Fruit fly (Drosophila melanogaster) Kc167 (cell line): ENCODE measurements around the gene CG15628.

Experiments
- Myc ChIP-seq: fragments of >200 bp; optimal IDR thresholded peaks from 2 replicates; lab custom pipeline; 2017; ENCODE audit warnings: missing external identifiers
- Sin3A ChIP-seq: fragments of >200 bp; optimal IDR thresholded peaks from 2 replicates; lab custom pipeline; 2018; ENCODE audit warnings: missing external identifiers
- h ChIP-seq: fragments of >200 bp; optimal IDR thresholded peaks from 3 replicates; lab custom pipeline; 2018; ENCODE audit warnings: missing external identifiers
- insv ChIP-seq: fragments of >200 bp; optimal IDR thresholded peaks from 3 replicates; lab custom pipeline; 2018; ENCODE audit warnings: missing external identifiers
- psq ChIP-seq: fragments of >200 bp; optimal IDR thresholded peaks from 2 replicates; lab custom pipeline; 2017; ENCODE audit warnings: missing external identifiers
- ttk ChIP-seq: sonication (Bioruptor generic); optimal IDR thresholded peaks from 2 replicates; lab custom pipeline; 2017; ENCODE audit warnings: missing external identifiers

The CG15628 gene

DNA sequence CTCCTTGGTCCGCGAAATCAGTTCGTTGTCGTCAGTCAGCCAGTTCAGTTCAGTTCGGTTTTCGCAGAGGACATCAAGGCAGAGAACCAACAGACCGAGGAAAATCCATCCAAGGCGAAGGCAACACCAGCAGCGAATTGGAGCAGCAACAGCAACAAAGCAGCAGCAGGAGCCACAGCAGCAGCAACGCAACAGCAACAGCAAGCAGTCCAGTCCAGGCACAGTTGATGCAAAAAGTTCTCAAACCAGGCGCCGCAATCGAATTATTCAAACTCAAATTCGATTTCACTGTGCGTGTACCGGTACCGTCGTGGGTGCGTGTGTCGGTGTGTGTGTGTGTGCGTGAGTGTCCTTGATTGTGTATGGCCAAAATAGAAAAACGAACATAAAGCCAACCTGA is at the start of gene CG15628:
Gene CG15628, plus strand, starts transcription at position 18 of the 400 bp plus-strand sequence.
- TF ChIP-seq h (lab: Kevin White, UChicago) (no peak), Sin3A (lab: Kevin White, UChicago) (no peak), Myc (no peak), psq (lab: Kevin White, UChicago) (no peak), ttk (lab: Kevin White, UChicago) (no peak), insv (no peak)

DNA sequence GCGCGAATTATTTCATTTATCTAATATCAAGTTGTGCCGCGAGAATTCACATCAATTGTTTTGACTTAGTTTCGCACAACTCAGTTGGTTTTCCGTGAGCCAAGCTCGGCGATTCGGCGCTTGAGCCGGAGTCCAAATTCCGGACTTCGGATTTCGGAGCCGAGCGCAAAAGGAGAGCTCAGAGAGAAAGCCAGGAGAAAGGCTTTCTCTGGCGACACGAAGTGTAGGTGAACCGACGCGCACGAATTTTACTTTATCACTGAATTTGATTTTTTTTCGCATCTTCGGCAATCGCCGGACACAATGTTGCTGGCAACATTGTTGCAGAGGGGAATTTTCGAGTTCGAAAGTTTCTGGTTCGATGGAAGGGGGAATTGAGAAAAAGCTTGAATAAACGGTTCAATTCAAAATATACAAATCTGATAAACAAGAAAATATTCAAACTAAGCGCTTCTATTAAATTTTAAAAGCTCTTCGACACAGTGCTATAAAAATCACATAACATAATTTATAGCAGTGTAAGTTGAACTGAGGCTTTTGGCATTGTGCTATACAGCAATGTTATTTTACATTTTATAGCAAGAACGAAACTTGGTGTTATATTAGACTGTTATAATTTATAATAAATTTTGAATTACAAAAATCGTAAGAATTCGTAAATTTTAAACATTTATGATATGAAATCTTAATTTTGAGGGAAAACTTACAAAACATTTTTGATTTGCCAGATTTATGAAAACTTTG is 27.6 kb upstream of the CG15628 start, which contains the start of gene fipi:
Gene fipi, minus strand, starts transcription at position 265 of the 744 bp plus-strand sequence.
- TF ChIP-seq Sin3A (lab: Kevin White, UChicago) (no peak), insv (no peak), Myc (no peak), h (lab: Kevin White, UChicago) (no peak), ttk (lab: Kevin White, UChicago) (no peak), psq (lab: Kevin White, UChicago) (no peak)

DNA sequence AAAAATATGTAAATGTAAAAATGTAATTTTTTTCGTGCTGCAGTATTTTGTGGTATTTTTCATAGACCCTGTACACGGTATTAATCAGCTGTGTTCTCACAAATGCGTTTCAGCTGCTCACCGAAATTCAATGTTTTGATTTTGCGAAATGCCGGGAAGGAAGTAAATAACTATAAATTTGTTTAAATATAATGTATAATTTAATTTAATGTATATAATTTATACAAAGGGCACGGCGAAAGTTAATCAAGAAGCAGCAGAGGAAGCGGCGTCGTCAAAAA is 27.1 kb upstream of the CG15628 start, which contains the start of gene CG3294:
Gene CG3294, plus strand, starts transcription at position 26 of the 281 bp plus-strand sequence.
- TF ChIP-seq ttk (lab: Kevin White, UChicago), result no peak
- no peak for TF ChIP-seq insv
- TF ChIP-seq Sin3A (lab: Kevin White, UChicago), result no peak

DNA sequence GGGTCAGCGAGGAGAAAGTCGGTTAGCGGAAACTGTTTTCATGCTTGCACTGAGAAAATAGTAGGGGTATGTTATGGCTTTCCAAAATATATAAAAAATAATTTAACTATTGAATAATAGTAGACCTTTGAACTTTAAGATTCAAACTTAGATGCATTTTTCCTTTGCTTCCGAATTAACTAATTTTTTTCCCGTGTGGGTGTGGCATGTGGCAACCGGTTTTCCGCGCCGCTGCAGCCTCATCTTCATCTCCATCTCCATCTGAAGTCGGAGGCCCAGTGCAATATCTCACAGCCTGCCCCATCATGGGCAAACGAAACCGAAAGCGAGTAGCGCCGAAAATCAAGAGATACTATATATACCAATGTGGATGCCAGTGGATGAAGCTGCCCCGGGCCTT is 23.9 kb upstream of the CG15628 start:
- no peak for TF ChIP-seq psq (lab: Kevin White, UChicago)

DNA sequence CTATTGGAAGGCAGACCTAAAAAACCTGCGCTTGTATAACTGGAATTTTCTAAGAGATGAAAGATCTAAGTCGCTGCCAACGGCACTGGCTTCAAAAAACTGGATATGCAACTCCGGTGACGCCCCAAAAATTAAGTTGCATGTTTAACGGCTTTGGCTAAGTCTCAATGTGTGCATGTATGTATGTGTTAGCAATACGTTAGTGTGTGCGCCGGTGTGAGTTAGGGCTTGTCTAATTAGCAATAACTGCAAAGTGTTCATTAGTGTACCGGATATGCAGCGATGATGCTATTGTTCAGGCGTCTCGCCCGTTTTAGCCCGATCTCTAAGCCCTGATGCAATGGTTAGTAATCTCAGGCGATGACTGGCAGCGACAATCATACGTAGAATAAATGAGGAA is 22.7 kb upstream of the CG15628 start:
- TF ChIP-seq h (lab: Kevin White, UChicago), result no peak
- no peak for TF ChIP-seq Myc
- TF ChIP-seq Sin3A (lab: Kevin White, UChicago), result no peak
- no peak for TF ChIP-seq insv
- no peak for TF ChIP-seq ttk (lab: Kevin White, UChicago)
- no peak for TF ChIP-seq psq (lab: Kevin White, UChicago)

DNA sequence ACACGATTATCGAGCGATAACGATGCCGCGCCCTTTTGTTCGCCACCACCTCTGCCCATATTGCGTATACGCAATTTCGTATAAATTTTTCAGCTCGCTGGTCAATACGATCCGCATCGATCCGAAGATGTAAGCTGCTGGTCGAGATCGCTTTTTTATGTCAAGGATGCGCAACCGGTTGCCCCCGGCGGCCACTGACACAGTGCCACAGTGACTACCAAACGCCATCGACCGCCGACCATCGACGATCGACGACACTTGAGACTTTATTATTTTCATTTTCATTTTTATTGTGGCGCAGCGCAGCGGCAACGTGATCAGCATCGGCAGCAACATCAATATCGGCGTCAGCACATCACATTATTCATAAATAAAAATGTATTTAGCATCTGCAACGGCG is 21.5 kb upstream of the CG15628 start:
- TF ChIP-seq h (lab: Kevin White, UChicago), result no peak
- TF ChIP-seq Sin3A (lab: Kevin White, UChicago), result no peak

DNA sequence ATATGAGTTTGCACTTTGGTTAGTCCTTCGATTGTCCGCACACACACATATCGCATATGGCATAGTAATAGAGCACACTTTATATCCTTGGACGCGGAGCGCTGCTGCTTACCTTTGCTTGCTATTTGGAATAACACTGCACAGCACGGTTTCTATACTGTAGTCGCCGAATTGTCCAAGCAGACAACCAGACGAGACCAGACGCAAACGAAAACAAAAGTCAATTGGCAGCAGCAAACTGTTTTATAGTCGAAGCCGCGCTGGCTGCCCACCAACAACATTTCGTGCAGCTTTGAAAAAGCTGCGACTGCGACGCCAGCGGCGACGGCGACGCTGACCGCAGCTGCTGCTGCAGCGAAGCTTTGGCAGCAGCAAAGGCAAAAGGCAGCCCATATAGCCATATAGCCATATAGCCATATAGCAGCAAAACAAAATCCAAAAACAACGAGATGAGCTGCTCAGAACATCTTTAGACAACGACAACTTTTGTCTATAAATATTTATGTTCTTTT is 19.8 kb upstream of the CG15628 start, which contains the start of gene slf:
Gene slf, minus strand, starts transcription at position 219 of the 512 bp plus-strand sequence.
- TF ChIP-seq insv (no peak), Myc (no peak), psq (lab: Kevin White, UChicago) (no peak), h (lab: Kevin White, UChicago) (no peak), ttk (lab: Kevin White, UChicago) (no peak)

DNA sequence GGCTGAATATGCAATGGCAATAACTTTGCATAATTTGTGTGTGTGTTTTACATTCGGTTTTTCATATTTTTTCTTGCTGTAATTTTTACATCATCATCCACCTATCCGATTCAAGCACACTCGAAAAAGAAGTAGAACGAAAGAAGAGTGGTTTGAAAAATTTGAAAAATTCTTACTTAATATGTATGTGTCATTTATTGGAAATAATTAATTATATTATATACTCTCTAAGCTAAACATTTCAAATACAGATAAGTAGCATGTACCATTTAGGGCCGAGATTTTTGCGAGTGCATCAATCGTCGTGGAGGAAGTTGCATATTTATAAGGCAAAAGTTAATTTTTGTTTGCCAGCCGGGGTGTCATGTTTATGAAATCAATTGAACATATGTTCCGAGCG is 15.5 kb upstream of the CG15628 start:
- no peak for TF ChIP-seq psq (lab: Kevin White, UChicago)
- TF ChIP-seq insv, result no peak
- TF ChIP-seq Sin3A (lab: Kevin White, UChicago), result no peak
- TF ChIP-seq h (lab: Kevin White, UChicago), result no peak
- no peak for TF ChIP-seq ttk (lab: Kevin White, UChicago)
- TF ChIP-seq Myc, result no peak

DNA sequence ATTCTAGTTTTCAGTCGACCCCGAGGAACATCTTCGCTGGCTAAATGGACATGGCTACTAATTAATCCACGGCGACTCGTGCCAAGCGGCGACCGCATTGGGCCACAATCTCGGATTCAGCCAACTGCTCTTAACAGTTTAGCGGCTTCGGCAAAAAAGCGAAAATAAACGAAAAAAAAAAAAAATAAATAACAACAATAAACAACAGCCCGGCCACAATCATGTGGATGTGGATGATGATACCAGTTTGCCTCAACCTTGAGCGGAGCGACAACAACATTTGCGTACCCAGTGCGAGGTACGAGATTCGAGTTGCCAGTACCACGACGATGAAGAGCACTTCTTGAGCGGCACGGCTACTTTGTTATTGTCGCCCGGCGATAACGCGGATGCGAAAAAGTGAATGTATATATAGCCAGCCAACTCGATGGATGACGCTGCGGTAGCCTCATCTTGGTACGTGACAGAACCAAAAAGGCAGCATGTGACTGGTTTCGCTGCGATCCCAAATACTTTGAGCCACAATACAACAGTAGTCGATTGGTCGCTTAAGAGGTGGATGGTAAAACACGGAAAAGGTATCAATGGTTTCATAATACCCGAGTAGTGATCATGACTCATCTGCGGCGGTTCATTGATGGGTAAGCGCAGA is 13.5 kb upstream of the CG15628 start:
- TF ChIP-seq h (lab: Kevin White, UChicago) (no peak), ttk (lab: Kevin White, UChicago) (no peak), insv (no peak), Myc (no peak), Sin3A (lab: Kevin White, UChicago) (no peak)

DNA sequence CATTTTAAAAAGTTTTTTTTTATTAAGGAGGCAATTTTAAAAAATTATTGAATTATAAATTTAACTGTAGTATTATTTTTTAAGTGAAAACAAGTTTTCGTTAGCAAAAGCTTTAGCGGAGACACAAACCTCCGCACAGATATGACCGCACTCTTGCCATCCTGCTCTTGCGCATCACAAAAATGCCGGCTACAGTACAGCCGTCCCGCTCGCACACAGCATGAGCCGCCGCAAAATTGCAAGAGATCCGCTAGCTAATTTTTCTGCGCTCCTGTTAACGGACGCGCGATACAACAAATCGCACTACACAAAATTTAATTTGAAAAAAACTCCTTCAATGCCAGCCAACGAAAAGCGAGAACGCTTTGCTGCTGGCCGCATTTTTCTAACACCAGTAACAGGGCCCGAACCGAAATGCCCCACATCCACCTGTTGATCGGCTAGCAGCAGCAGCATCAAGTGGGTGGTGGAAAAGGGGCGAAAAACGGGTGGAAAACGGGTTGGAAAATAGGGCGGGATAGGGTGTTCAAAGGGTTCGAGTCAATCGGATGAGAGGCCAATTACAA is 11.4 kb upstream of the CG15628 start:
- TF ChIP-seq insv, result no peak
- TF ChIP-seq Sin3A (lab: Kevin White, UChicago), result no peak
- TF ChIP-seq h (lab: Kevin White, UChicago), result no peak
- no peak for TF ChIP-seq Myc
- no peak for TF ChIP-seq ttk (lab: Kevin White, UChicago)
- TF ChIP-seq psq (lab: Kevin White, UChicago), result no peak

DNA sequence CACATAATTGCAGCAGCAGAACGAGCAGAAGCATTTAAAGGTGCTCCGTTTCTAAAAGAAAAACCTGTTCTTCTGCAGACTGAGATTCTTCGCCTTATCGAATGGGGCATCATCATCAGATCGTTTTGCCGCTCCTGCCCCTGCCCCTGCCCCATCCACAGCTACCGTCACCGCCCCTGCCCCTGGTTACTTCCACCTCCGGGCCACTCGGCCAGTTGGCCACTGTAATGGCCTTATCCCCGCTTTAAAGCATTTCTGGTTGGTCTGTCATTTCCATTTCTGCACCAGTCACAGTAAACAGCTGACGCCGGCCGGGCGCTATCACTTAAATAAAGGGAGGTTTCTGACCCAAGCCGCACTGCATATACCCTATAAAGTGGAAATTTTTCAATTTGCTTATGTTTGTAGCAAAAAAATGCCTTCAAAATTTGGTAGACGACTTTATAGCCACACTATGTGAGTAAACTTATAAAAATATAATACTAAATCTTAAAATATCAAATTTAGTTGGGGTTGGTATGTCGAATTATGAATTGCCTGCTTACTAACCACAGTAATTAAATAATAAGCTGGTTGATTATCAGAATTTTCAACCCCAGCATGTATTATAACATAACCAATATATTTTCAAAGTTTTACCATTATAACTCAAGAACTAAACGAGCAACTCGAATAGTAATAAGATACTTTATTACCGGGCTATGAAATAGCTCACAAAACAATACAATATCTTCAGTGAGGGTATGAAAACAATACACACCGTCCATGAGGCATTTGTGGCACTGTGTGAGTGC is 10.7 kb upstream of the CG15628 start:
- no peak for TF ChIP-seq psq (lab: Kevin White, UChicago)
- TF ChIP-seq ttk (lab: Kevin White, UChicago), result no peak
- no peak for TF ChIP-seq Myc

DNA sequence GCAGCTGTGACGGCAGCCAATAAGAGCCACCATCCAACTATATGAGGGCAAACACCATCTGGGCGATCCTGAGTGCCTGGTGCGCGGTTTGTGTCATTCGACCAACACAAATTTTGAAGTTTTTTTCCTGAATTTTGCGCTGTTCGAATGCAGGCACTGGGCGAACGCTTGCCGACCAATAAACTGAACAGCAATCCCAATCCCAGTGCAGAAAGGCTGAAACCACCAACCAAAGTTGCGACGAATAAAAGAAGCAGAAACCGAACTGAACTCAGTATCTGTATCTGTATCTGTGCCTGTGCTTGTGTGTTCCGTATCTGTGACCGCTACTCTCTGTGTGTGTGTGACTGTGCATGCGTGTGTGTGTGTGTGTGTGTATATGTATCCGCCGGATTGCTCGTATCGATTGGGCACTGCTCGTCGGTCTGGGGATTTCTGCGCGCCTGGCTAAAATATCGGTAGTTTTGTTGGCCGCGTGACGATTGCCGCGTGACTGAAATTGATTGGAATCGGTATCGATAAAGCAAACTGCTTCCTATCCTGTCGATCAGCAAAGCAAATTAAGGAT is 10.0 kb upstream of the CG15628 start:
- TF ChIP-seq h (lab: Kevin White, UChicago) (no peak), Sin3A (lab: Kevin White, UChicago) (no peak), psq (lab: Kevin White, UChicago) (no peak), insv (no peak), Myc (no peak), ttk (lab: Kevin White, UChicago) (no peak)
